Worm (Caenorhabditis elegans) whole organism, L4/young adult: ENCODE measurements around the gene Y43F8A.2.

ENCODE experiments used
- W03F9.2 ChIP-seq: fragments of 150-350 bp; optimal IDR thresholded peaks from 2 replicates; lab custom pipeline; 2014; ENCODE audit warnings: missing biosample characterization, missing genetic modification characterization
- dao-5 ChIP-seq: sonication (generic microtip); optimal IDR thresholded peaks from 2 replicates; lab custom pipeline; 2016; ENCODE audit warnings: missing genotype, missing genetic modification characterization, moderate library complexity, missing compliant biosample characterization
- him-1 ChIP-seq: sonication (generic microtip); optimal IDR thresholded peaks from 2 replicates; lab custom pipeline; 2016; ENCODE audit warnings: missing genotype, missing genetic modification reagents, missing genetic modification characterization, missing compliant biosample characterization

The Y43F8A.2 gene

DNA sequence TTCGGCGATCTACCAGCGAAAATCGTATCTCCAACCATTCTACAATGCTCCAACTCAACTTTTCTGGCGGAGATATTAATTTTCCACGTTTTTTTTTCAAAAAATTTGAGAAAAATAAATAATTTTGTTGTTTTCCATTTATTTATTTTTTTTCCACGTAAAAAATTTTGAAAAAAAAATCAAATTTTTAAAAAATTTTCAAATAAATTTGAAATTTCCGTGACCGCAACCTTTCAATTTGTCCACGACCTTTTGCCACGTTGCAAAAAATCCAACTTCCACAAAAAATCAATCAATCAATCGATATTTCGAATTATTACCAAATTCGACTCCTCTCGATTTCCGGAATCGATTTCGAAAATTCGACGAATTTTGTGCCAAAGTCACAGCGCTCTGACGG is at the start of gene Y43F8A.2:
Gene Y43F8A.2 (plus strand): TSS at position 301 of the 400 bp plus-strand sequence.
- TF ChIP-seq dao-5 (tag; lab: Kevin White, UChicago) = no peak

DNA sequence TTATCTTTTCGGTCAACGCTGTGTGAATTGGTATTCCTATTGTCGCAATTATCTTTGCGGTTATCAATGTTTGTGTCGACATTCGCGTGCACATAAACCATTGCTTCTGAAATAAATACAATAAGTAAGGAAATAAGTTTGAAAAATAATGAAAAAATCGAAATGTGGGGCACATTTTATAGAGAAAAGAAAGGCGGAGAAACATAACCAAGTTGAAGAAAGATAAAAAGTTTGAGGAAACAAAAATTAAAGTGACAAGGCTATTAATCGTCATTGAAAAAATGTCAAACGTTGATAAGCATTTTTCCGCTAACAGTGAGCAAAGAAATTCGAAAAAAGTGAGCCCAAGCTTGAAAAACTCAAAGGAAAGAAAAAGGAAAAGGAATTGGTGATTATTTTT is 49.0 kb upstream of the Y43F8A.2 start, which contains the start of gene C43D7.4:
Gene C43D7.4 (minus strand): TSS at position 101 of the 400 bp plus-strand sequence.
- TF ChIP-seq dao-5 (tag; lab: Kevin White, UChicago) (no peak), W03F9.2 (tag; lab: Kevin White, UChicago) (no peak), him-1 (no peak)

DNA sequence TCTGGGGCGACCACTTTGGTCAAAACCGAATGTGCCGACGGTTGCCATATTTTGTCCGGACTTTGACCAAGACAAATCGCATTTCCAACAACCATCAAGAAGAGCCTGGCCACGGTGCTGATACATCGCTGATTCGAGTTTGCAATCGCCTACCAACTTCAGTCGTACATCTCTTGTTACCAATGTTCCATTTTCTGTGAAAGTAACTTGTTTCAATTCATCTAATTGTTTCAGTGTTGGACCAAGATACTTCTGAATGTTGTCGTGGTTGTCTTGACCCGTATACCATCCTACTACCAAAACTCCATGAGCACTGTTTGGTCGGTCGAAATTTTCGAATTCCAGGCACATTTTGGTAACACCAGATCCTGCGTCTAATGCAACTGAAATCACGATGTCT is 45.9 kb upstream of the Y43F8A.2 start:
- TF ChIP-seq W03F9.2 (tag; lab: Kevin White, UChicago) (no peak), him-1 (no peak)

ce11 chrV:19329263-19329662 is 42.1 kb upstream of the Y43F8A.2 start, which contains the start of gene fbxb-65:
fbxb-65 (plus strand) TSS chrV:19329563.
- no peak for TF ChIP-seq dao-5 (tag; lab: Kevin White, UChicago)
- TF ChIP-seq him-1 = no peak
- no peak for TF ChIP-seq W03F9.2 (tag; lab: Kevin White, UChicago)

DNA sequence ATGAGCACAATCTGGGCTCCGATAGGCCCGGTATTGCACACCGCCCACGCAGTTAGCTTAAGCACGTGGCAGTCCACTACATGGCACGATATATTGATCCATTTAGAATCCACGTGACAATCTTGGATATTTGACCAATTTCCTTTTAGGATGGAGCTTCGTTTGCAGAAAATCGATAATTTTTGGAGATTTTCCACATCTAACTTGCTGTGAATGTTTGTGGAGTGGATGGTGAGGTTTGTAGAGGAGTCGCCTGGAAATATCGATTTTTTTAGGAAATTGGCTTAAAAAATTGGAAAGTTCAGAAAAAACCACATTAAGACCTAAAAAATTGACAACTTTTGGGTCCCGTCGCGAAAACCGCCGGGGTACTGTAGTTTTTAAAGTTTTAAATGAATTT is 34.0 kb upstream of the Y43F8A.2 start:
- no peak for TF ChIP-seq W03F9.2 (tag; lab: Kevin White, UChicago)
- no peak for TF ChIP-seq him-1
- no peak for TF ChIP-seq dao-5 (tag; lab: Kevin White, UChicago)

DNA sequence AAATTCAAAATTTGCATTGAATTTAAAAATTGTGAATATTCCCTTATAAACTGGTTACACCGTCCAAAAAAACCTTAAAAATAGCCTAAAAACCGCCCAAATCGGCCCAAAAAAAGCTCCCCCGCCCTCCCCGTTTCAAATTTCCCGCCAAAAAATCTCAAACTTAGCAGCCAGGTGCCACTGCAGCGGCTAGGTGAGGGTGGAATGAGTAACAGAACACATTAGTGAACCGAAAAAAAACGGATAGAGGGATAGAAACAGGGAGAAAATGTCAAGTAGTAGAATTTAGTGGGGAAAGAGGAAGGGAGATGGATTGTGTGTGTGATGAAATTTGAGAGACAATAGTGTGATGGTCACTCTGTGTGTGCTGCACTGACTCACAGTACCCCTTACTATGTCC is 19.4 kb upstream of the Y43F8A.2 start:
- TF ChIP-seq dao-5 (tag; lab: Kevin White, UChicago) = no peak
- TF ChIP-seq W03F9.2 (tag; lab: Kevin White, UChicago) = no peak
- TF ChIP-seq him-1 = no peak

ce11 chrV:19354506-19354905 is 16.8 kb upstream of the Y43F8A.2 start:
- no peak for TF ChIP-seq him-1
- no peak for TF ChIP-seq W03F9.2 (tag; lab: Kevin White, UChicago)
- no peak for TF ChIP-seq dao-5 (tag; lab: Kevin White, UChicago)

ce11 chrV:19355219-19355618 is 16.1 kb upstream of the Y43F8A.2 start:
- no peak for TF ChIP-seq him-1
- TF ChIP-seq dao-5 (tag; lab: Kevin White, UChicago) = no peak
- TF ChIP-seq W03F9.2 (tag; lab: Kevin White, UChicago) = no peak

DNA sequence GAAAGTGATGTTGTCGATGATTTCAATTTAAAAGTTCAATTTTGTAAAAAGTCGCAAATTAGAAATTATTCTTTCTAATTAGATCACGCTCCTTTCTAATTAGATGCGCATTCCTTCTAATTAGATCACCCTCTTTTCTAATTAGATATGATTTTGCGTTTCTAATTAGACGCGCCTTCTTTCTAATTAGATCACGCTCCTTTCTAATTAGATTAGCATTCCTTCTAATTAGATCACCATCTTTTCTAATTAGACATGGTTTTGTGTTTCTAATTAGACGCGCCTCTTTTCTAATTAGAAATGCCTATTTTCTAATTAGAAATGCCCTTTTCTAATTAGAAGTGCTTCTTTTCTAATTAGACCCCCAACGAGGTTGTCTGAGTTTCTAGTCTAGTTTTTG is 14.6 kb upstream of the Y43F8A.2 start:
- TF ChIP-seq W03F9.2 (tag; lab: Kevin White, UChicago) (no peak), him-1 (no peak), dao-5 (tag; lab: Kevin White, UChicago) (no peak)

- no peak for TF ChIP-seq W03F9.2 (tag; lab: Kevin White, UChicago)
- no peak for TF ChIP-seq dao-5 (tag; lab: Kevin White, UChicago)
- TF ChIP-seq him-1 = no peak
Measured at ce11 chrV:19358039-19358438, 13.3 kb upstream of the Y43F8A.2 start.

DNA sequence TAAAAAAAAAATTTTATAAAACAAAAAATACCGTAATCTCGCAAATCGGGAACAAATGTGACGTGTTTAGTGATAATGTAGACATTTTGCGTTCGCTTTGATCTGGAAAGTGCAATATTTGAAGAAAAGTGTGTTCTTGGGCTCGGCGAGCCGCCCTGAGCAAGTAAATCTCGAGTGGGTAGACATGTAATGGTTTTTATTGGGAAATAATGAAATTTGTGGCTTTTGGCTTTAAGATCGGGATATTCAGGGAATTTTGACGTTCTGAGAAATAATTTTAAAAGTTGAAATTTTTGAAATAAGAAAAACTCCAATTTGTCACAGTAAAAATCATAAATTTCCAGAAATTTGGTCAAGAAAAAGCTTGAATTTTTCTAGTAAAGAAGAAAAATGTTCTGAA is 8.8 kb upstream of the Y43F8A.2 start, which contains the start of gene C14B4.2:
Gene C14B4.2 (minus strand): TSS at position 101 of the 400 bp plus-strand sequence.
- TF ChIP-seq him-1 = no peak
- TF ChIP-seq W03F9.2 (tag; lab: Kevin White, UChicago) = no peak
- no peak for TF ChIP-seq dao-5 (tag; lab: Kevin White, UChicago)

- no peak for TF ChIP-seq him-1
- no peak for TF ChIP-seq dao-5 (tag; lab: Kevin White, UChicago)
- no peak for TF ChIP-seq W03F9.2 (tag; lab: Kevin White, UChicago)
Measured at ce11 chrV:19370189-19370588, 1.2 kb upstream of the Y43F8A.2 start, which contains the start of gene Y43F8A.1. Y43F8A.1 (plus strand) TSS chrV:19370489.

- TF ChIP-seq W03F9.2 (tag; lab: Kevin White, UChicago) = no peak
- no peak for TF ChIP-seq him-1
- TF ChIP-seq dao-5 (tag; lab: Kevin White, UChicago) = no peak
Measured at ce11 chrV:19371777-19372176, 424 bp downstream of the Y43F8A.2 start.

DNA sequence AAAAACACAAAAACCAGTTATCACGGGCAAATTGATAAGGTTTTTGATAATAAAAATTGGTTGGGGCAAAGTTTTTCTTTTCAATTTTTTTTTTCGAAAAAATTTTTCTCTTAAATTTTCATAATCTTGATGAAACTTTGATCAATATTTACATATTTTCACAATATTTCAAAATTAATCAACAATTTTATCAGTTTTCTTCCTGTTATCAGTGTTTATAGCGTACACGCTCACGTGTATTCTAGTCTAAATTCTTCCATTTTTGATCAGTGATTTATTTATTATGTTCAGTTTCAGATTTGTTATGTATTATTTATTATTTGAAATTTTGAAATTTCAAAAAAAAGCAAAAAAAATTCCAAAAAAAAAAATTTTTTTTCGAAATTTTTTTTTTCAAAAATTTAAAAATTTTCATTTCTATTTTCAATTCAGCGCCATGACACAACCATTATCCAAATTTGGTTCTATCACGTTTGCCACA is 5.7 kb downstream of the Y43F8A.2 start, which contains the start of gene nceh-1:
Gene nceh-1 (plus strand): TSS at position 431 of the 481 bp plus-strand sequence.
- TF ChIP-seq dao-5 (tag; lab: Kevin White, UChicago) (no peak), him-1 (no peak), W03F9.2 (tag; lab: Kevin White, UChicago) (no peak)

- TF ChIP-seq W03F9.2 (tag; lab: Kevin White, UChicago) (no peak), dao-5 (tag; lab: Kevin White, UChicago) (no peak), him-1 (no peak)
Measured at ce11 chrV:19380968-19381367, 9.6 kb downstream of the Y43F8A.2 start, which contains the start of gene srw-84. srw-84 (plus strand) TSS chrV:19381268.
